Fruit fly (Drosophila melanogaster) whole organism, embryonic: Measurements from ENCODE around the gene Erk7.
A peak's percentile ranks its signal among the peaks of the same experiment; 100 is the strongest.

ENCODE experiments used
- Ada2b ChIP-seq: fragments of 200-800 bp; sonication (Bioruptor generic); IDR thresholded peaks from 2 replicates; pipeline ENCODE4 v1.3.6; 2022; ENCODE audit warnings: missing biosample characterization, missing genetic modification characterization
- Aef1 ChIP-seq: fragments of 200-800 bp; sonication (Bioruptor generic); IDR thresholded peaks from 3 replicates; pipeline ENCODE4 v1.3.6; 2022; ENCODE audit warnings: missing biosample characterization, missing genetic modification characterization
- Blimp-1 ChIP-seq: fragments of 200-800 bp; sonication (Bioruptor generic); optimal IDR thresholded peaks from 3 replicates; lab custom pipeline; 2018; ENCODE audit warnings: missing biosample characterization, missing genetic modification characterization, mild to moderate bottlenecking, moderate library complexity, missing genetic modification reagents
- CG10267 ChIP-seq: fragments of 200-800 bp; sonication (Bioruptor generic); optimal IDR thresholded peaks from 2 replicates; lab custom pipeline; 2018; ENCODE audit warnings: missing biosample characterization, mild to moderate bottlenecking, missing genetic modification characterization, moderate library complexity
- CG10979 ChIP-seq: fragments of 200-800 bp; sonication (Bioruptor generic); optimal IDR thresholded peaks from 2 replicates; lab custom pipeline; 2018; ENCODE audit warnings: missing biosample characterization, mild to moderate bottlenecking, missing genetic modification characterization, moderate library complexity
- CG11504 ChIP-seq: fragments of 200-800 bp; sonication (Bioruptor generic); optimal IDR thresholded peaks from 3 replicates; lab custom pipeline; 2019; ENCODE audit warnings: missing biosample characterization, mild to moderate bottlenecking, missing genetic modification characterization, moderate library complexity
- CG12391 ChIP-seq: fragments of 200-800 bp; sonication (Bioruptor generic); optimal IDR thresholded peaks from 3 replicates; lab custom pipeline; 2018; ENCODE audit warnings: missing biosample characterization, mild to moderate bottlenecking, missing genetic modification characterization, moderate library complexity
- CG12659 ChIP-seq: fragments of 200-800 bp; sonication (Bioruptor generic); optimal IDR thresholded peaks from 3 replicates; lab custom pipeline; 2017; ENCODE audit warnings: mild to moderate bottlenecking, missing biosample characterization, missing genetic modification reagents, missing genetic modification characterization
- CG14441 ChIP-seq: fragments of 200-800 bp; sonication (Bioruptor generic); IDR thresholded peaks from 2 replicates; pipeline ENCODE4 v1.3.6; 2022; ENCODE audit warnings: missing biosample characterization, missing genetic modification characterization
- CG14710 ChIP-seq: fragments of 200-800 bp; sonication (Bioruptor generic); optimal IDR thresholded peaks from 3 replicates; lab custom pipeline; 2019; ENCODE audit warnings: missing biosample characterization, mild to moderate bottlenecking, missing genetic modification characterization, moderate library complexity
- CG15073 ChIP-seq: fragments of 200-800 bp; sonication (Bioruptor generic); optimal IDR thresholded peaks from 2 replicates; lab custom pipeline; 2016; ENCODE audit warnings: missing biosample characterization, missing genetic modification characterization
- CG16813 ChIP-seq: fragments of 200-800 bp; sonication (Bioruptor generic); IDR thresholded peaks from 3 replicates; pipeline ENCODE4 v1.3.6; 2022; ENCODE audit warnings: missing biosample characterization, missing genetic modification characterization; ENCODE audit not compliant: partially characterized antibody
- CG16815 ChIP-seq: fragments of 200-800 bp; sonication (Bioruptor generic); optimal IDR thresholded peaks from 3 replicates; lab custom pipeline; 2017; ENCODE audit warnings: missing biosample characterization, mild to moderate bottlenecking, missing genetic modification characterization
- CG17328 ChIP-seq: fragments of 200-800 bp; sonication (Bioruptor generic); IDR thresholded peaks from 2 replicates; pipeline ENCODE4 v1.3.6; 2022; ENCODE audit warnings: missing biosample characterization, missing genetic modification characterization
- CG17359 ChIP-seq: fragments of 200-800 bp; sonication (Bioruptor generic); optimal IDR thresholded peaks from 3 replicates; lab custom pipeline; 2018; ENCODE audit warnings: missing biosample characterization, mild to moderate bottlenecking, missing genetic modification characterization, moderate library complexity
- CG2712 ChIP-seq: fragments of 200-800 bp; optimal IDR thresholded peaks from 3 replicates; lab custom pipeline; 2019; ENCODE audit warnings: missing biosample characterization, mild to moderate bottlenecking, missing genetic modification characterization, moderate library complexity
- CG30020 ChIP-seq: fragments of 200-800 bp; optimal IDR thresholded peaks from 2 replicates; lab custom pipeline; 2019; ENCODE audit warnings: missing biosample characterization, mild to moderate bottlenecking, missing genetic modification characterization, moderate library complexity
- CG32532 ChIP-seq: fragments of 200-800 bp; sonication (Bioruptor generic); IDR thresholded peaks from 2 replicates; pipeline ENCODE4 v1.3.6; 2022; ENCODE audit warnings: missing biosample characterization, missing genetic modification characterization
- CG3847 ChIP-seq: fragments of 200-800 bp; sonication (Bioruptor generic); IDR thresholded peaks from 2 replicates; pipeline ENCODE4 v1.3.6; 2022; ENCODE audit warnings: missing biosample characterization, missing genetic modification characterization
- CG7987 ChIP-seq: fragments of 200-800 bp; sonication (Bioruptor generic); optimal IDR thresholded peaks from 2 replicates; lab custom pipeline; 2018; ENCODE audit warnings: missing biosample characterization, mild to moderate bottlenecking, missing genetic modification characterization, moderate library complexity
- CHES-1-like ChIP-seq: fragments of 200-800 bp; sonication (Bioruptor generic); optimal IDR thresholded peaks from 2 replicates; lab custom pipeline; 2016; ENCODE audit warnings: missing biosample characterization, missing genetic modification characterization
- Camta ChIP-seq: fragments of 200-800 bp; sonication (Bioruptor generic); optimal IDR thresholded peaks from 2 replicates; lab custom pipeline; 2016; ENCODE audit warnings: missing biosample characterization, missing genetic modification characterization
- CoRest ChIP-seq: fragments of 200-800 bp; sonication (Bioruptor generic); optimal IDR thresholded peaks from 3 replicates; lab custom pipeline; 2018; ENCODE audit warnings: missing biosample characterization, mild to moderate bottlenecking, missing genetic modification characterization, moderate library complexity
- Hmr ChIP-seq: fragments of 200-800 bp; sonication (Bioruptor generic); optimal IDR thresholded peaks from 3 replicates; lab custom pipeline; 2017; ENCODE audit warnings: mild to moderate bottlenecking, missing biosample characterization, missing genetic modification reagents, missing genetic modification characterization
- Lhr ChIP-seq: fragments of 200-800 bp; sonication (Bioruptor generic); optimal IDR thresholded peaks from 3 replicates; lab custom pipeline; 2017; ENCODE audit warnings: mild to moderate bottlenecking, missing biosample characterization, missing genetic modification reagents, missing genetic modification characterization
- Med ChIP-seq: fragments of 200-800 bp; sonication (Bioruptor generic); peaks from one replicate; lab custom pipeline; 2016; ENCODE audit warnings: missing biosample characterization, missing genetic modification characterization, mild to moderate bottlenecking, inconsistent platforms, moderate library complexity
- Nf-YA ChIP-seq: fragments of 200-800 bp; sonication (Bioruptor generic); IDR thresholded peaks from 2 replicates; pipeline ENCODE4 v1.3.6; 2022; ENCODE audit warnings: missing biosample characterization, missing genetic modification characterization
- Optix ChIP-seq: fragments of 200-800 bp; sonication (Bioruptor generic); IDR thresholded peaks from 3 replicates; pipeline ENCODE4 v1.3.6; 2022; ENCODE audit warnings: missing biosample characterization, missing genetic modification characterization
- Ptx1 ChIP-seq: fragments of 200-800 bp; sonication (Bioruptor generic); IDR thresholded peaks from 2 replicates; pipeline ENCODE4 v1.3.6; 2022; ENCODE audit warnings: missing biosample characterization, missing genetic modification characterization
- Spps ChIP-seq: fragments of 200-800 bp; sonication (Bioruptor generic); optimal IDR thresholded peaks from 2 replicates; lab custom pipeline; 2018; ENCODE audit warnings: missing biosample characterization, mild to moderate bottlenecking, missing genetic modification characterization
- Xbp1 ChIP-seq: fragments of 200-800 bp; sonication (Bioruptor generic); optimal IDR thresholded peaks from 3 replicates; lab custom pipeline; 2016; ENCODE audit warnings: missing biosample characterization, mild to moderate bottlenecking, missing genetic modification characterization
- bsh ChIP-seq, 2 experiments: fragments of 200-800 bp; sonication (Bioruptor generic); optimal IDR thresholded peaks; 2 replicates each; lab custom pipeline; 2017 to 2018; ENCODE audit warnings: mild to moderate bottlenecking in 2 of 2, missing biosample characterization in 2 of 2, missing genetic modification characterization in 2 of 2, moderate library complexity in 1 of 2
- crp ChIP-seq, 2 experiments: fragments of 200-800 bp; sonication (Bioruptor generic); optimal IDR thresholded peaks; 2 replicates in 1 of 2; 3 replicates in 1 of 2; lab custom pipeline; 2017; ENCODE audit warnings: missing biosample characterization in 2 of 2, missing genetic modification characterization in 2 of 2, mild to moderate bottlenecking in 1 of 2, moderate library complexity in 1 of 2
- dmrt99B ChIP-seq: fragments of 200-800 bp; sonication (Bioruptor generic); optimal IDR thresholded peaks from 2 replicates; lab custom pipeline; 2018; ENCODE audit warnings: missing biosample characterization, mild to moderate bottlenecking, missing genetic modification characterization, moderate library complexity
- gfzf ChIP-seq: fragments of 200-800 bp; sonication (Bioruptor generic); optimal IDR thresholded peaks from 2 replicates; lab custom pipeline; 2016; ENCODE audit warnings: missing biosample characterization, mild to moderate bottlenecking, missing genetic modification characterization, moderate library complexity
- ind ChIP-seq: fragments of 200-800 bp; sonication (Bioruptor generic); optimal IDR thresholded peaks from 3 replicates; lab custom pipeline; 2016; ENCODE audit warnings: missing biosample characterization, missing genetic modification characterization
- nom ChIP-seq: fragments of 200-800 bp; sonication (Bioruptor generic); optimal IDR thresholded peaks from 2 replicates; lab custom pipeline; 2017; ENCODE audit warnings: missing biosample characterization, missing genetic modification characterization, mild to moderate bottlenecking, moderate library complexity, missing genetic modification reagents
- pzg ChIP-seq: fragments of 200-800 bp; sonication (Bioruptor generic); optimal IDR thresholded peaks from 3 replicates; lab custom pipeline; 2018; ENCODE audit warnings: missing biosample characterization, mild to moderate bottlenecking, missing genetic modification characterization, moderate library complexity
- row ChIP-seq: fragments of 200-800 bp; sonication (Bioruptor generic); IDR thresholded peaks from 3 replicates; pipeline ENCODE4 v1.3.6; 2022; ENCODE audit warnings: missing biosample characterization, missing genetic modification characterization
- slou ChIP-seq: fragments of 200-800 bp; sonication (Bioruptor generic); optimal IDR thresholded peaks from 3 replicates; lab custom pipeline; 2016; ENCODE audit warnings: missing biosample characterization, missing genetic modification characterization
- sug ChIP-seq: fragments of 200-800 bp; optimal IDR thresholded peaks from 2 replicates; lab custom pipeline; 2019; ENCODE audit warnings: missing biosample characterization, mild to moderate bottlenecking, missing genetic modification characterization, moderate library complexity
- tio ChIP-seq: fragments of 200-800 bp; sonication (Bioruptor generic); optimal IDR thresholded peaks from 2 replicates; lab custom pipeline; 2017; ENCODE audit warnings: missing biosample characterization, missing genetic modification characterization, inconsistent platforms
- trem ChIP-seq: fragments of 200-800 bp; optimal IDR thresholded peaks from 3 replicates; lab custom pipeline; 2019; ENCODE audit warnings: missing biosample characterization, mild to moderate bottlenecking, missing genetic modification characterization, moderate library complexity
- trh ChIP-seq: fragments of 200-800 bp; sonication (Bioruptor generic); optimal IDR thresholded peaks from 2 replicates; lab custom pipeline; 2016; ENCODE audit warnings: missing biosample characterization, missing genetic modification characterization
- vvl ChIP-seq: fragments of 200-800 bp; sonication (Bioruptor generic); IDR thresholded peaks from 2 replicates; pipeline ENCODE4 v1.3.6; 2022; ENCODE audit warnings: missing biosample characterization, missing genetic modification characterization
- zen ChIP-seq: fragments of 200-800 bp; sonication (Bioruptor generic); optimal IDR thresholded peaks from 3 replicates; lab custom pipeline; 2018; ENCODE audit warnings: missing biosample characterization, mild to moderate bottlenecking, missing genetic modification characterization, moderate library complexity
- zen2 ChIP-seq: fragments of 200-800 bp; sonication (Bioruptor generic); IDR thresholded peaks from 3 replicates; pipeline ENCODE4 v1.3.6; 2022; ENCODE audit warnings: missing biosample characterization, missing genetic modification characterization; ENCODE audit not compliant: partially characterized antibody

Erk7 gene

DNA sequence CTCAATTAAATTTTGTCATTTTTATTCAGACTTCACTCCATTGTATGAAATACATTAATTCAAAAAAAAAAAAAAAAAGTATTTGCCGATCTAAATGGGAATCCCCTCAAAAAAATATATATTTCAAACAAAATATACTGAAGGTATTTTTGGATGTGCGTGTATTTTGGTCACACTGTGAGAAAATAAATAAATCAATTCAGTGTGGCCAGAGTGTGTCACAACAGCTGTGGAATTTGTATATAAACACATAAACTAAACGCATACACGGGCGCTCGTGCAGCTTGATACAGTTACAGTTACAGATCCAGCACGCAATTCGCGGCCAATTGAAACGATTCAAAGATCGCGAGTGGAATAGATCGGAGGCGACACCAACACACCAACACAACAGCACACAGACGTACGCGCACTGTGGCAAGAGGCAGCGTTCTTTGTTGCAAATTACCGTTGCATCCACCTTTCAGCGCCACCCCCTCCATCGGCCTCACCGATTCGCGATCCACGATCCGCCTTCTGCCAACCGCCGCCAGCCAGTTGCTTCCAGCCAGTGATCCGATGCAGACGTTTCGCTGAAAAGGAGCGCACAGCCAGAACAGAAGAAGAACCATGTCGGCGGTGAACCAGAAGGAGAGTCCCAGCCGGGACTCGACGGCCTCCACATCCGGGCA is 17.2 kb downstream of the Erk7 start, which contains the start of gene CG17754 (continued):
- TF ChIP-seq zen2 (GFP tag; lab: Robert Waterston, UW) (no peak), Hmr (peak; percentile 21), sug (tag; lab: Kevin White, UChicago) (peak; percentile 6), crp (GFP tag; optimal IDR thresholded peaks at IDR 0.05; lab: Kevin White, UChicago) (peak; percentile 21 to 83), CG30020 (tag; lab: Kevin White, UChicago) (peak; percentile 17), CG14710 (tag; lab: Kevin White, UChicago) (peak; percentile 47), Camta (GFP tag; lab: Kevin White, UChicago) (no peak), Ptx1 (GFP tag; lab: Robert Waterston, UW) (no peak), CoRest (tag; lab: Kevin White, UChicago) (peak; percentile 79), pzg (GFP tag; lab: Kevin White, UChicago) (peak; percentile 61), CG12659 (GFP tag; lab: Kevin White, UChicago) (peak; percentile 27), Aef1 (GFP tag; lab: Robert Waterston, UW) (no peak), CHES-1-like (GFP tag; lab: Kevin White, UChicago) (peak; percentile 0), trh (GFP tag; lab: Kevin White, UChicago) (no peak), Med (GFP tag; lab: Kevin White, UChicago) (peak; percentile 69), CG16813 (GFP tag; lab: Robert Waterston, UW) (peak; percentile 19; the same call in 1 of the 3 replicates), CG3847 (GFP tag; lab: Robert Waterston, UW) (peak; percentile 38), bsh (GFP tag; optimal IDR thresholded peaks at IDR 0.05; lab: Kevin White, UChicago) (no peak), CG17359 (tag; lab: Kevin White, UChicago) (peak; percentile 44), Lhr (peak; percentile 59), trem (tag; lab: Kevin White, UChicago) (peak; percentile 29), CG7987 (no peak), dmrt99B (no peak), row (GFP tag; lab: Robert Waterston, UW) (peak; percentile 34; the same call in 1 of the 3 replicates), CG11504 (tag; lab: Kevin White, UChicago) (peak; percentile 40), CG2712 (tag; lab: Kevin White, UChicago) (peak; percentile 13), gfzf (peak; percentile 82), nom (GFP tag; lab: Kevin White, UChicago) (peak; percentile 48), Nf-YA (GFP tag; lab: Robert Waterston, UW) (no peak)
- TF ChIP-seq, all 482 proteins: peak for 47

DNA sequence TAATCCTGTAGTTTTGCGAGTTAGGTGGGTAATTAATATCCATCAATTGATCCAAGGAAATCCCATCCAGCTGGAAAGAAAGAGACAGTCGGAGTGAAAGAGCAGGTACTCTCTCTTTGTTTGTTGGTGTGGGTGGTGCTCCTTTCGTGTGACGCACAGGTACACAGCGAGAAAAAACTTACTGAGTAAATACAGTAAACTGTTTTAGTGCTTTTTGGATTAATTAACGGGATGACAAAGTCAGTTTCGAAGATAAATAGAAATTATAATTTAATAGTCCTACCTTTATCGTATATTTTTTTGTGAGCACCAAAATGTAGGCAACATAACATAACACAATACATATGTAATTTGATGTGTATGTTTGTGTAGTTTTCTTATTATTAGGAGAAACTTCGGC is 19.5 kb downstream of the Erk7 start:
- TF ChIP-seq Optix (GFP tag; lab: Robert Waterston, UW) (no peak), ind (no peak), Blimp-1 (GFP tag; lab: Kevin White, UChicago) (peak; percentile 15), CG14441 (GFP tag; lab: Robert Waterston, UW) (0 out of 2 replicates have a peak, but pooled peaks have one; percentile 20), CG12391 (tag; lab: Kevin White, UChicago) (peak; percentile 35), Ada2b (GFP tag; lab: Robert Waterston, UW) (0 out of 2 replicates have a peak, but pooled peaks have one; percentile 16), bsh (GFP tag; optimal IDR thresholded peaks at IDR 0.05; lab: Kevin White, UChicago) (peak in 1 of 2 experiments; percentile 46), tio (no peak), CG15073 (GFP tag; lab: Kevin White, UChicago) (no peak), slou (GFP tag; lab: Kevin White, UChicago) (no peak), CG17328 (GFP tag; lab: Robert Waterston, UW) (peak; percentile 46; the same call in 1 of the 2 replicates), Xbp1 (GFP tag; lab: Kevin White, UChicago) (peak; percentile 5), vvl (peak; percentile 29; the same call in 1 of the 2 replicates), CG2712 (tag; lab: Kevin White, UChicago) (peak; percentile 55), CG16815 (no peak), CG10267 (tag; lab: Kevin White, UChicago) (peak; percentile 32), CG10979 (tag; lab: Kevin White, UChicago) (peak; percentile 53), CG32532 (GFP tag; lab: Robert Waterston, UW) (peak; percentile 39; the same call in 1 of the 2 replicates), Med (GFP tag; lab: Kevin White, UChicago) (peak; percentile 54), Spps (no peak), zen (peak; percentile 19)
